Worm (Caenorhabditis elegans) whole organism, early embryonic: ENCODE measurements around the gene R07E5.19.

Experiments used
- B0310.2 ChIP-seq: sonication (generic microtip); optimal IDR thresholded peaks from 2 replicates; lab custom pipeline; 2016; ENCODE audit warnings: mild to moderate bottlenecking, missing genetic modification characterization, missing compliant biosample characterization
- F13C5.2 ChIP-seq: sonication (generic microtip); optimal IDR thresholded peaks from 2 replicates; lab custom pipeline; 2017; ENCODE audit warnings: mild to moderate bottlenecking, missing genetic modification characterization, inconsistent platforms, missing compliant biosample characterization
- aly-1 ChIP-seq: sonication (generic microtip); optimal IDR thresholded peaks from 2 replicates; lab custom pipeline; 2016; ENCODE audit warnings: missing genetic modification characterization, missing compliant biosample characterization
- ama-1 ChIP-seq: fragments of 150-350 bp; optimal IDR thresholded peaks from 2 replicates; lab custom pipeline; 2014
- ceh-13 ChIP-seq: fragments of 200-800 bp; sonication (Bioruptor generic); optimal IDR thresholded peaks from 2 replicates; lab custom pipeline; 2018; ENCODE audit warnings: mild to moderate bottlenecking, missing genetic modification characterization, missing compliant biosample characterization
- ceh-36 ChIP-seq: sonication (generic microtip); optimal IDR thresholded peaks from 2 replicates; lab custom pipeline; 2016; ENCODE audit warnings: missing genetic modification characterization, inconsistent platforms, missing compliant biosample characterization
- ets-7 ChIP-seq: sonication (generic microtip); optimal IDR thresholded peaks from 2 replicates; lab custom pipeline; 2016; ENCODE audit warnings: missing genotype, missing genetic modification characterization, missing compliant biosample characterization
- flt-1 ChIP-seq: fragments of 200-800 bp; sonication (Bioruptor generic); IDR thresholded peaks from 2 replicates; pipeline ENCODE4 v1.3.6; 2022; ENCODE audit warnings: missing genetic modification characterization, missing compliant biosample characterization
- hmbx-1 ChIP-seq: sonication (generic microtip); optimal IDR thresholded peaks from 2 replicates; lab custom pipeline; 2016; ENCODE audit warnings: mild to moderate bottlenecking, missing genetic modification characterization, missing compliant biosample characterization
- hmg-4 ChIP-seq: fragments of 200-800 bp; sonication (Bioruptor generic); optimal IDR thresholded peaks from 2 replicates; lab custom pipeline; 2018; ENCODE audit warnings: mild to moderate bottlenecking, missing genetic modification characterization, missing compliant biosample characterization
- hnd-1 ChIP-seq: sonication (generic microtip); optimal IDR thresholded peaks from 2 replicates; lab custom pipeline; 2016; ENCODE audit warnings: missing genetic modification characterization, missing compliant biosample characterization
- pes-1 ChIP-seq: fragments of 200-800 bp; sonication (Bioruptor generic); IDR thresholded peaks from 2 replicates; pipeline ENCODE4 v1.3.6; 2022; ENCODE audit warnings: missing genetic modification reagents, missing genetic modification characterization, missing compliant biosample characterization
- scrt-1 ChIP-seq: fragments of 200-800 bp; sonication (Bioruptor generic); IDR thresholded peaks from 2 replicates; pipeline ENCODE4 v1.3.6; 2022; ENCODE audit warnings: missing genetic modification characterization, missing compliant biosample characterization
- sea-1 ChIP-seq: fragments of 200-800 bp; sonication (Bioruptor generic); conservative IDR thresholded peaks from 2 replicates; pipeline ENCODE4 v1.3.6; 2022; ENCODE audit warnings: missing genetic modification characterization, missing compliant biosample characterization
- tbx-11 ChIP-seq: fragments of 200-800 bp; sonication (Bioruptor generic); IDR thresholded peaks from 2 replicates; pipeline ENCODE4 v1.3.6; 2022; ENCODE audit warnings: missing genetic modification characterization, missing compliant biosample characterization
- tbx-37 ChIP-seq: fragments of 200-800 bp; sonication (Bioruptor generic); conservative IDR thresholded peaks from 2 replicates; pipeline ENCODE4 v1.3.6; 2022; ENCODE audit warnings: missing genetic modification reagents, missing genetic modification characterization, missing compliant biosample characterization
- tra-4 ChIP-seq: sonication (generic microtip); optimal IDR thresholded peaks from 2 replicates; lab custom pipeline; 2017; ENCODE audit warnings: missing genetic modification characterization, missing compliant biosample characterization

Gene R07E5.19

DNA sequence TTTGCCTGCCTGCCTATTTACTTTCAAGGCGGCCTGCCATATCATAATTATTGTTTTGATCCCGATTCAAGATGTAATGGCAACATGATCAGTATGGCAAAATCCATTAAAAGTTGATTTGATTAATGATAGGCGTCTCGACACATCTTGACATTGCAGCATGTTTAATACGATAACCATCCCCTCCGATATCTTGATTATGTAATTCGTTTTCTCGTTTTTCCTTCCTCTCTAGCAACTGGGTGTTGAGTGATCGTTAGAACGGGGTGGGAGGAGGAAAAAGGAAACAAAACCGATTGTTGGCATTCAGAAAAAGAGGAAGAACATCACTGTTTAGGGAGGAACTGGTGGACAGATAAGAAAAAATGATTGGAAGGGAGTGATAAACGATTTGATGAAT, 25.9 kb downstream of the R07E5.19 start:
- TF ChIP-seq B0310.2 (tag; lab: Kevin White, UChicago) (no peak), tra-4 (tag; lab: Kevin White, UChicago) (no peak), ama-1 (no peak), hnd-1 (no peak), sea-1 (GFP tag; lab: Robert Waterston, UW) (no peak), pes-1 (GFP tag; lab: Robert Waterston, UW) (no peak), ets-7 (tag; lab: Kevin White, UChicago) (no peak), hmg-4 (GFP tag; lab: Kevin White, UChicago) (no peak), flt-1 (GFP tag; lab: Robert Waterston, UW) (no peak), scrt-1 (GFP tag; lab: Robert Waterston, UW) (no peak)

DNA sequence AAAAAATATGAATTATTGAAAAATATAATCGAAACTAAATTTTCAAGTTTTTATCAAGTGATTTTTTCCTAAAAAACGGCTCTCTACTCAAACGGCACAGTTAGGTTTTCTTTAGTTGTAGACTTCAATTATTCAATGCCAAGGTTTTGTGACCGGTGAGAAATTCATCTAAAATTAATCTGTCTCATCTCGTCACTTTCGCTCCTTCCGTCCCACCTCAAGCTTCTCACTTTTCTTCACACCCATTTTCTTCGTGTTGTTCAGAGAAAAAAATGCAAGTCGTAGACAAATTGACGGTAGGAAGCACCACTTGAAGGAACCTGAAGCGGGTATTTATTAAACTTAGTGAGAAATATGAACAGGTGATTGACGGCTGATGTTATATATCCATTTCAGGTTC, 26.5 kb downstream of the R07E5.19 start:
- TF ChIP-seq B0310.2 (tag; lab: Kevin White, UChicago) (no peak), sea-1 (GFP tag; lab: Robert Waterston, UW) (no peak), tbx-11 (GFP tag; lab: Robert Waterston, UW) (no peak), aly-1 (tag; lab: Kevin White, UChicago) (no peak), tra-4 (tag; lab: Kevin White, UChicago) (no peak), hmbx-1 (tag; lab: Kevin White, UChicago) (no peak), tbx-37 (GFP tag; lab: Robert Waterston, UW) (no peak), ets-7 (tag; lab: Kevin White, UChicago) (no peak), pes-1 (GFP tag; lab: Robert Waterston, UW) (no peak), ceh-36 (tag; lab: Kevin White, UChicago) (no peak), ama-1 (no peak)

DNA sequence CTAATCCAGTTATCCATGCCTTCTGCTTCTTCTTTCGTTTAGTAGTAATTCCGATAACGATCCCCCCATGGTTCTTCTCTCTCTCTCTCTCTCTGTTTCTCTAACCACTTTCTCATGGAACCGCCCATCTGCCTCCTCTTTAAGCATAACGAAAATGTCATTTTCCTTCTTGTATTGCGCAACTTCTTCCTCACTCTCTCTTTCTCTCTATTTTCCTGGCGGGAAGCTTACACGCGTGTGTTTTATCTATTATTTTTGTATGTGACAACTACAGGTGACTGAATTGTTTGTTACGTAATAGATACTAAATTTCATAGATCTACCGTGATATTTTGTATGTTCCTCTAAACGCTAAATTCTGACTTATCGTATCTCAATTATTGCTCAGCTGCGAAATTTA, 27.4 kb downstream of the R07E5.19 start:
- TF ChIP-seq ceh-13 (GFP tag; lab: Kevin White, UChicago) (no peak), hmg-4 (GFP tag; lab: Kevin White, UChicago) (no peak), ets-7 (tag; lab: Kevin White, UChicago) (no peak), hmbx-1 (tag; lab: Kevin White, UChicago) (no peak), aly-1 (tag; lab: Kevin White, UChicago) (no peak), tbx-11 (GFP tag; lab: Robert Waterston, UW) (no peak), pes-1 (GFP tag; lab: Robert Waterston, UW) (no peak), sea-1 (GFP tag; lab: Robert Waterston, UW) (no peak), ceh-36 (tag; lab: Kevin White, UChicago) (no peak)

DNA sequence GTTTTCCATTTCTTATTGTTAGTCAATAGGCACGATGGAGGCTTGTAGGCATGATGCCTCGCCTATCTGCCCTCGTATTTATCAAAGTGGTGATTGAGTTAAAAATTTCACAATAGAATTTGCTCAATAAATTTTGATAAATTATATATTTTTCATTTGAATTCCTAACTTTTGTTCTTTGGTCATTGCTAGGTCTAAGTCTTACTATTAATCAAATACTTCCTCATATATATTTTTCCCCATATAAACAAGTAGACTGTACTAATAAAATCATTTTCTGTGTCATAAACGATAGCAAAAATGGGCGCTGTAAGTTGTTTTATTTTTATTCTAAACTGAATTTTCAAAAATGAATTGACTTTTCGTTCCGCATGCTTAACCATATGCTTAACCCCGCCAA, 33.4 kb downstream of the R07E5.19 start, which contains the start of gene pals-28:
Gene pals-28 (plus strand): TSS at position 301 of the 400 bp plus-strand sequence.
- no peak for TF ChIP-seq tra-4 (tag; lab: Kevin White, UChicago)
- no peak for TF ChIP-seq flt-1 (GFP tag; lab: Robert Waterston, UW)
- no peak for TF ChIP-seq ceh-13 (GFP tag; lab: Kevin White, UChicago)
- TF ChIP-seq B0310.2 (tag; lab: Kevin White, UChicago): no peak
- no peak for TF ChIP-seq pes-1 (GFP tag; lab: Robert Waterston, UW)
- TF ChIP-seq scrt-1 (GFP tag; lab: Robert Waterston, UW): no peak
- no peak for TF ChIP-seq tbx-37 (GFP tag; lab: Robert Waterston, UW)
- TF ChIP-seq aly-1 (tag; lab: Kevin White, UChicago): no peak
- TF ChIP-seq hnd-1: no peak
- TF ChIP-seq hmg-4 (GFP tag; lab: Kevin White, UChicago): no peak
- TF ChIP-seq ama-1: no peak
- no peak for TF ChIP-seq tbx-11 (GFP tag; lab: Robert Waterston, UW)
- no peak for TF ChIP-seq F13C5.2 (tag; lab: Kevin White, UChicago)
- no peak for TF ChIP-seq ets-7 (tag; lab: Kevin White, UChicago)

DNA sequence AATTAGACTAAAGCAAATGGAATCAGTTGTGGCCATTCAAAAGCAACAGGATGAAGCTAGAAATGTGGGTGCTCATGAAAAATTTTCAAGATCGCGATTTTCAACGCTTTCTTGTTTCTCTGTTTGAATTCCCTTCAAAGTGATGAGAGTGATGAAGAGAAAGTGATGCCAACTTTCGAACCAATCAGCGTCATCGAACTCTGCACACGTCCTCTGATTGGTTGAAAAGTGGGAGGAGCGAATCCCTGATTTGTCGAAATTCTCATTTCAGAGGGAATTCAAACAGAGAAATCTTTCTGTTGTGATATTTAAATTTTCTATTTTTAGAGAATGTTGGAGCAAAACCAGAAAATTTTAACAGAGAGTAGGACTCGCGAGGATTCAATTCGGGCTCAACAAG, 35.7 kb downstream of the R07E5.19 start:
- TF ChIP-seq sea-1 (GFP tag; lab: Robert Waterston, UW) (no peak), hmg-4 (GFP tag; lab: Kevin White, UChicago) (no peak), ceh-36 (tag; lab: Kevin White, UChicago) (no peak), pes-1 (GFP tag; lab: Robert Waterston, UW) (no peak), hnd-1 (no peak), hmbx-1 (tag; lab: Kevin White, UChicago) (no peak)

DNA sequence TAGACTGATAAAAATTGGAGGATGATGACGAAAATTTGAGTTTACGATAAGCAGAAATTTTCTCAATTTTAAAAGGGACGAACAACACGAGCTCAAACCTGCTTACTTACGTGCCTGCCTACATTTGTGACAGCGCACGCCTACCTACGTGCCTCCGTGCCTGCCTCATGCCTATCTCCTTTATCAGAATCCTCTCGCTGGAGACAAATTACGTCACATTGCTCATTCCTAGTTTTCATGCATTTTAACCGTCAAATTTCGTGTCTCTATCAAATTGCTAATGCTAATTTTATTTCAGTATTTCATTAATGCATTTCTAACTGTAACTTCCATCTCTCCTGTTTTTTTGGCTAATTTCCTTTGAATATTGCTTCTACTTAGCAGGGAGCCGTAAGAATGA, 36.5 kb downstream of the R07E5.19 start, which contains the start of gene pals-27:
Gene pals-27 (plus strand): TSS at position 301 of the 400 bp plus-strand sequence.
- no peak for TF ChIP-seq flt-1 (GFP tag; lab: Robert Waterston, UW)
- TF ChIP-seq aly-1 (tag; lab: Kevin White, UChicago): no peak
- no peak for TF ChIP-seq hmg-4 (GFP tag; lab: Kevin White, UChicago)
- TF ChIP-seq pes-1 (GFP tag; lab: Robert Waterston, UW): no peak
- no peak for TF ChIP-seq tbx-11 (GFP tag; lab: Robert Waterston, UW)
- no peak for TF ChIP-seq ceh-13 (GFP tag; lab: Kevin White, UChicago)
- no peak for TF ChIP-seq sea-1 (GFP tag; lab: Robert Waterston, UW)
- TF ChIP-seq hnd-1: no peak
- TF ChIP-seq tra-4 (tag; lab: Kevin White, UChicago): no peak
- TF ChIP-seq ceh-36 (tag; lab: Kevin White, UChicago): no peak
- TF ChIP-seq B0310.2 (tag; lab: Kevin White, UChicago): no peak
- TF ChIP-seq hmbx-1 (tag; lab: Kevin White, UChicago): no peak
- no peak for TF ChIP-seq ets-7 (tag; lab: Kevin White, UChicago)
- no peak for TF ChIP-seq scrt-1 (GFP tag; lab: Robert Waterston, UW)
- TF ChIP-seq F13C5.2 (tag; lab: Kevin White, UChicago): no peak
- TF ChIP-seq ama-1: no peak
- no peak for TF ChIP-seq tbx-37 (GFP tag; lab: Robert Waterston, UW)

DNA sequence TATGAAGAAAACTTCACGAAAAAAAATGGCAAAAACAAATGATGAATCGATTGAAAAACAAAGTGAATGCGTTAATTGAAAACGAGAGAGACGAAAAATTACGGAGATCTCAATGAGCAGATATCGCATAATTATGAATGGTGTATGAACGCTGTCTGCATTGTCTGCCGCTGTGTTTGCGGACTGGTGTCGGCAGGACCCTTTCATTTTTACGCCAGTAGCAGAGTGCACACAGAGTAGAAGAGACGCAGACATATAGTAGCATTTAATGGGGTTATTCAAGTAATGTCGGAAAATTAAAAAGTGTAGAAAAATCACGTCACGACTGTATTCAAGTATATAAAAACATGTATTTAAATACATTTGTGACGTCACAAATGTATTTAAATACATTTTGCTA, 37.0 kb downstream of the R07E5.19 start:
- TF ChIP-seq pes-1 (GFP tag; lab: Robert Waterston, UW) (no peak), F13C5.2 (tag; lab: Kevin White, UChicago) (peak; percentile 11)
